Worm (Caenorhabditis elegans) whole organism, L3 larva: Measurements from ENCODE around the gene dpy-17.

ENCODE experiments used
- aly-2 ChIP-seq: fragments of 150-350 bp; optimal IDR thresholded peaks from 2 replicates; lab custom pipeline; 2014; ENCODE audit warnings: missing biosample characterization, missing genetic modification characterization
- elt-1 ChIP-seq: fragments of 150-350 bp; optimal IDR thresholded peaks from 2 replicates; lab custom pipeline; 2014; ENCODE audit warnings: missing biosample characterization, missing genetic modification characterization
- elt-3 ChIP-seq, 3 experiments: fragments of 150-350 bp in 1 of 3; sonication (generic microtip) in 2 of 3; optimal IDR thresholded peaks; 2 replicates in 2 of 3; 4 replicates in 1 of 3; lab custom pipeline; 2014 to 2017; ENCODE audit warnings: missing biosample characterization in 3 of 3, missing genetic modification characterization in 3 of 3
- hmg-11 ChIP-seq: sonication (generic microtip); optimal IDR thresholded peaks from 2 replicates; lab custom pipeline; 2016; ENCODE audit warnings: missing genetic modification characterization, missing compliant biosample characterization
- mdl-1 ChIP-seq: fragments of 150-350 bp; optimal IDR thresholded peaks from 2 replicates; lab custom pipeline; 2014; ENCODE audit warnings: missing biosample characterization, missing genetic modification characterization
- nfya-1 ChIP-seq: sonication (generic microtip); optimal IDR thresholded peaks from 2 replicates; lab custom pipeline; 2017; ENCODE audit warnings: missing genetic modification characterization, mild to moderate bottlenecking, missing compliant biosample characterization, antibody characterized with exemption, moderate library complexity; ENCODE audit not compliant: insufficient read depth
- nhr-11 ChIP-seq: fragments of 150-350 bp; optimal IDR thresholded peaks from 2 replicates; lab custom pipeline; 2014; ENCODE audit warnings: missing biosample characterization, missing genetic modification characterization
- nhr-23 ChIP-seq: fragments of 150-350 bp; optimal IDR thresholded peaks from 2 replicates; lab custom pipeline; 2014; ENCODE audit warnings: missing biosample characterization, missing genetic modification reagents, missing genetic modification characterization
- nhr-28 ChIP-seq: fragments of 150-350 bp; optimal IDR thresholded peaks from 2 replicates; lab custom pipeline; 2014; ENCODE audit warnings: missing biosample characterization, missing genetic modification characterization
- nhr-77 ChIP-seq: fragments of 150-350 bp; optimal IDR thresholded peaks from 2 replicates; lab custom pipeline; 2014; ENCODE audit warnings: missing biosample characterization, missing genetic modification characterization
- pha-4 ChIP-seq: fragments of 150-350 bp; optimal IDR thresholded peaks from 2 replicates; lab custom pipeline; 2014; ENCODE audit warnings: missing biosample characterization, missing genetic modification reagents, missing genetic modification characterization
- snpc-4 ChIP-seq: fragments of 150-350 bp; optimal IDR thresholded peaks from 2 replicates; lab custom pipeline; 2014; ENCODE audit warnings: missing biosample characterization, missing genetic modification characterization
- tbx-2 ChIP-seq: sonication (generic microtip); optimal IDR thresholded peaks from 2 replicates; lab custom pipeline; 2016; ENCODE audit warnings: mild to moderate bottlenecking, missing genetic modification characterization, missing compliant biosample characterization
- unc-62 ChIP-seq: fragments of 150-350 bp; sonication (generic microtip); optimal IDR thresholded peaks from 4 replicates; lab custom pipeline; 2014; ENCODE audit warnings: missing biosample characterization, missing genetic modification reagents, missing genetic modification characterization

DNA sequence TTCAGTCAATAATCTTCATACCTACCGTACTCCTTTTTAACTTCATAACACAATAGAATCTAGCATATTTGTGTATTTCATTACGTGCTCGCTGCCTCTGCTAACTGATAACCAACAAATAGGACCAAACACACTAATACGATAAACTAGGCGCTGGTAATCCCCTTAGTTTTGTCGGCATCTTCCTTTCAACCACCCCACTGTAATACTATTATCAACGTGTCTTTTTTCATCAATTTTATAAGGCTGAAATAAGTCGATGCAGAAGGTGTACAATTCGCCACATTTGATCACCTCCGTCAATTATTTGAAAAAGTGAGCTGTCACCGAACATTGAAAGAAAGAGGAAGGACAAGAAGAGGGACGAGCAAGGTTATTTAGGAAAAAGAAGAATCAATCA, 40.3 kb downstream of the dpy-17 start:
- TF ChIP-seq nhr-77 (tag; lab: Kevin White, UChicago) (no peak), elt-1 (tag; lab: Kevin White, UChicago) (no peak), snpc-4 (tag; lab: Kevin White, UChicago) (no peak), pha-4 (no peak), mdl-1 (tag; lab: Kevin White, UChicago) (no peak), elt-3 (tag; optimal IDR thresholded peaks at IDR 0.05; lab: Kevin White, UChicago) (no peak), tbx-2 (no peak), nhr-28 (tag; lab: Kevin White, UChicago) (no peak), nfya-1 (no peak), aly-2 (tag; lab: Kevin White, UChicago) (no peak), hmg-11 (tag; lab: Kevin White, UChicago) (no peak), nhr-23 (no peak), nhr-11 (no peak), unc-62 (GFP tag; lab: Kevin White, UChicago) (no peak)
